Fruit fly (Drosophila melanogaster): ENCODE measurements around the gene CG15892.

CG15892 gene

dm6 chrX:6278879-6279628, 15.1 kb downstream of the CG15892 start (continued):
- no peak for TF ChIP-seq fd64A (GFP tag; optimal IDR thresholded peaks at IDR 0.05)
- no peak for TF ChIP-seq CG4730 (GFP tag; IDR thresholded peaks at IDR 0.05)
- TF ChIP-seq CG10654 (GFP tag; optimal IDR thresholded peaks at IDR 0.05): no peak
- no peak for TF ChIP-seq CG18011 (GFP tag; optimal IDR thresholded peaks at IDR 0.05)
- TF ChIP-seq HLH54F (GFP tag; optimal IDR thresholded peaks at IDR 0.05): no peak
- TF ChIP-seq vvl (GFP tag; IDR thresholded peaks at IDR 0.05): no peak
- peak; percentile 36 for TF ChIP-seq stwl (tag; optimal IDR thresholded peaks at IDR 0.05)
- TF ChIP-seq CG1602 (GFP tag; optimal IDR thresholded peaks at IDR 0.05): no peak
- TF ChIP-seq pho (GFP tag; optimal IDR thresholded peaks at IDR 0.05): peak; percentile 30
- TF ChIP-seq CG14441 (GFP tag; IDR thresholded peaks at IDR 0.05): no peak
- TF ChIP-seq CG9437 (GFP tag; optimal IDR thresholded peaks at IDR 0.05): peak; percentile 18
- no peak for TF ChIP-seq CG8944 (GFP tag; optimal IDR thresholded peaks at IDR 0.05)
- TF ChIP-seq CG11093 (GFP tag; IDR thresholded peaks at IDR 0.05): no peak
- no peak for TF ChIP-seq az2 (GFP tag; optimal IDR thresholded peaks at IDR 0.05)
- TF ChIP-seq GATAe (GFP tag; conservative IDR thresholded peaks at IDR 0.05): no peak
- TF ChIP-seq nmo (GFP tag; optimal IDR thresholded peaks at IDR 0.05): no peak
- no peak for TF ChIP-seq br (optimal IDR thresholded peaks at IDR 0.05)
- peak; percentile 39 for TF ChIP-seq CG18619 (GFP tag; optimal IDR thresholded peaks at IDR 0.05)
- no peak for TF ChIP-seq eve (GFP tag; optimal IDR thresholded peaks at IDR 0.05)
- TF ChIP-seq CG15514 (GFP tag; optimal IDR thresholded peaks at IDR 0.05): peak; percentile 24
- no peak for TF ChIP-seq dimm (GFP tag; IDR thresholded peaks at IDR 0.05)
- no peak for TF ChIP-seq ranshi (GFP tag; IDR thresholded peaks at IDR 0.05)
- no peak for TF ChIP-seq cato (GFP tag; optimal IDR thresholded peaks at IDR 0.05; ENCODE audit: borderline replicate concordance)
- no peak for TF ChIP-seq fu2 (GFP tag; optimal IDR thresholded peaks at IDR 0.05)
- TF ChIP-seq pan (optimal IDR thresholded peaks at IDR 0.05): no peak
- TF ChIP-seq pan (GFP tag; optimal IDR thresholded peaks at IDR 0.05 in 1 of 2, IDR thresholded peaks at IDR 0.05 in 1 of 2): no peak
- no peak for TF ChIP-seq CrebB (tag; optimal IDR thresholded peaks at IDR 0.05)
- peak; percentile 55 for TF ChIP-seq sqz (GFP tag; optimal IDR thresholded peaks at IDR 0.05)
- no peak for TF ChIP-seq CG9817 (tag; optimal IDR thresholded peaks at IDR 0.05)
- no peak for TF ChIP-seq ATbp (GFP tag; optimal IDR thresholded peaks at IDR 0.05)
- TF ChIP-seq gsb-n (tag; optimal IDR thresholded peaks at IDR 0.05): peak; percentile 89
- TF ChIP-seq CG17186 (GFP tag; optimal IDR thresholded peaks at IDR 0.05): no peak
- TF ChIP-seq Dp (GFP tag; optimal IDR thresholded peaks at IDR 0.05): no peak
- TF ChIP-seq seq (GFP tag; IDR thresholded peaks at IDR 0.05): no peak
- no peak for TF ChIP-seq hkb (optimal IDR thresholded peaks at IDR 0.05)
- no peak for TF ChIP-seq hkb (GFP tag; IDR thresholded peaks at IDR 0.05)
- no peak for TF ChIP-seq CG3407 (GFP tag; optimal IDR thresholded peaks at IDR 0.05)
- TF ChIP-seq sna (GFP tag; IDR thresholded peaks at IDR 0.05; ENCODE audit: partially characterized antibody): no peak
- no peak for TF ChIP-seq dati (GFP tag; IDR thresholded peaks at IDR 0.05)
- TF ChIP-seq dm (GFP tag; optimal IDR thresholded peaks at IDR 0.05): no peak
- no peak for TF ChIP-seq zfh1 (GFP tag; IDR thresholded peaks at IDR 0.05)
- TF ChIP-seq eyg (GFP tag; optimal IDR thresholded peaks at IDR 0.05): no peak
- TF ChIP-seq CG10147 (GFP tag; optimal IDR thresholded peaks at IDR 0.05): no peak
- no peak for TF ChIP-seq CG10565 (GFP tag; optimal IDR thresholded peaks at IDR 0.05)
- TF ChIP-seq ind (GFP tag; optimal IDR thresholded peaks at IDR 0.05): no peak
- TF ChIP-seq CG7357 (GFP tag; IDR thresholded peaks at IDR 0.05): no peak
- TF ChIP-seq CG12104 (GFP tag; optimal IDR thresholded peaks at IDR 0.05): no peak
- peak; percentile 94 for TF ChIP-seq CG13624 (GFP tag; optimal IDR thresholded peaks at IDR 0.05)
- TF ChIP-seq Antp (GFP tag; optimal IDR thresholded peaks at IDR 0.05): no peak
- TF ChIP-seq HmgD (GFP tag; optimal IDR thresholded peaks at IDR 0.05): no peak
- TF ChIP-seq Hr78 (GFP tag; optimal IDR thresholded peaks at IDR 0.05): no peak
- no peak for TF ChIP-seq CG17912 (GFP tag; optimal IDR thresholded peaks at IDR 0.05)
